Worm (Caenorhabditis elegans) whole organism, early embryonic: ENCODE data around the gene ugt-12.

Experiments
- aly-1 ChIP-seq: sonication (generic microtip); optimal IDR thresholded peaks from 2 replicates; lab custom pipeline; 2016; ENCODE audit warnings: missing genetic modification characterization, missing compliant biosample characterization
- ama-1 ChIP-seq: fragments of 150-350 bp; optimal IDR thresholded peaks from 2 replicates; lab custom pipeline; 2014
- ets-7 ChIP-seq: sonication (generic microtip); optimal IDR thresholded peaks from 2 replicates; lab custom pipeline; 2016; ENCODE audit warnings: missing genotype, missing genetic modification characterization, missing compliant biosample characterization

DNA sequence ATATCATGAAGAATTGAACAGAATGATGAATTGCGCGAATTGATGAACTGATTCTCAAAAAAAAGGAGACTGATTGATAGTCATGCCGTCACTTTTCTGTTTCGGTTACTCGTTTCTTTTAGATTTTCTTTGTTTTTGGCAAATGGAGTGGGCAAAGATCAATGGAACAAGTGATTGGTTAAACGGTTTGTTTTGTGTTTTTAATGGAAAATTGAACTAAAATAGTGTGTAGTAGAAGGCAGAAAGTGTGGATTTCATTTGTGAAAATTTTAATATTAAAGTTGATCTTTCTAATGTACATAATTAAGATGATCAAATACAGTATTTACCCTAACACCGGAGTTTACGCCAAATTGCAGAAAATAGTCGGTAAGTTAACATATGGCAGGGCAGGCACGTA lies 49.5 kb downstream of the ugt-12 start, which contains the start of gene nas-9:
- no peak for TF ChIP-seq aly-1 (tag; lab: Kevin White, UChicago)
- no peak for TF ChIP-seq ets-7 (tag; lab: Kevin White, UChicago)
- no peak for TF ChIP-seq ama-1 (lab: Kevin White, UChicago)
